Fruit fly (Drosophila melanogaster) whole organism, embryonic: Measurements from ENCODE around the gene Megf8.

Experiments used
- Atf6 ChIP-seq: fragments of 200-800 bp; sonication (Bioruptor generic); IDR thresholded peaks from 2 replicates; pipeline ENCODE4 v1.3.6; 2022; ENCODE audit warnings: missing biosample characterization, missing genetic modification characterization
- Bdp1 ChIP-seq: fragments of 200-800 bp; sonication (Bioruptor generic); optimal IDR thresholded peaks from 3 replicates; lab custom pipeline; 2016; ENCODE audit warnings: missing biosample characterization, missing genetic modification characterization
- CG10654 ChIP-seq: fragments of 200-800 bp; sonication (Bioruptor generic); optimal IDR thresholded peaks from 2 replicates; lab custom pipeline; 2016; ENCODE audit warnings: missing biosample characterization, missing genetic modification characterization
- CG12744 ChIP-seq: fragments of 200-800 bp; sonication (Bioruptor generic); optimal IDR thresholded peaks from 2 replicates; lab custom pipeline; 2016; ENCODE audit warnings: missing biosample characterization, missing genetic modification characterization
- CG14860 ChIP-seq: fragments of 200-800 bp; sonication (Bioruptor generic); IDR thresholded peaks from 3 replicates; pipeline ENCODE4 v1.3.6; 2022; ENCODE audit warnings: missing biosample characterization, missing genetic modification characterization; ENCODE audit not compliant: partially characterized antibody
- CG17359 ChIP-seq: fragments of 200-800 bp; sonication (Bioruptor generic); optimal IDR thresholded peaks from 3 replicates; lab custom pipeline; 2018; ENCODE audit warnings: missing biosample characterization, mild to moderate bottlenecking, missing genetic modification characterization, moderate library complexity
- CG30431 ChIP-seq: fragments of 200-800 bp; sonication (Bioruptor generic); optimal IDR thresholded peaks from 2 replicates; lab custom pipeline; 2017; ENCODE audit warnings: missing biosample characterization, missing genetic modification characterization
- CG3281 ChIP-seq: fragments of 200-800 bp; sonication (Bioruptor generic); optimal IDR thresholded peaks from 3 replicates; lab custom pipeline; 2017; ENCODE audit warnings: missing biosample characterization, mild to moderate bottlenecking, missing genetic modification characterization
- CG3726 ChIP-seq: fragments of 200-800 bp; sonication (Bioruptor generic); IDR thresholded peaks from 3 replicates; pipeline ENCODE4, ENCODE4 v1.3.6; 2022; ENCODE audit warnings: missing biosample characterization, missing genetic modification characterization
- CG3995 ChIP-seq: fragments of 200-800 bp; sonication (Bioruptor generic); optimal IDR thresholded peaks from 3 replicates; lab custom pipeline; 2016; ENCODE audit warnings: missing biosample characterization, missing genetic modification characterization
- CG4328 ChIP-seq: fragments of 200-800 bp; sonication (Bioruptor generic); optimal IDR thresholded peaks from 3 replicates; lab custom pipeline; 2017; ENCODE audit warnings: missing biosample characterization, missing genetic modification reagents, missing genetic modification characterization
- CG4424 ChIP-seq: fragments of 200-800 bp; sonication (Bioruptor generic); optimal IDR thresholded peaks from 3 replicates; lab custom pipeline; 2016; ENCODE audit warnings: missing biosample characterization, missing genetic modification characterization
- CG6765 ChIP-seq: fragments of 200-800 bp; sonication (Bioruptor generic); optimal IDR thresholded peaks from 3 replicates; lab custom pipeline; 2017; ENCODE audit warnings: missing biosample characterization, mild to moderate bottlenecking, missing genetic modification characterization
- CG7745 ChIP-seq: fragments of 200-800 bp; sonication (Bioruptor generic); optimal IDR thresholded peaks from 2 replicates; lab custom pipeline; 2018; ENCODE audit warnings: missing biosample characterization, mild to moderate bottlenecking, missing genetic modification characterization, moderate library complexity
- CG8765 ChIP-seq: fragments of 200-800 bp; sonication (Bioruptor generic); IDR thresholded peaks from 2 replicates; pipeline ENCODE4 v1.3.6; 2022; ENCODE audit warnings: missing biosample characterization, missing genetic modification characterization
- CG8924 ChIP-seq: fragments of 200-800 bp; optimal IDR thresholded peaks from 3 replicates; lab custom pipeline; 2019; ENCODE audit warnings: missing biosample characterization, mild to moderate bottlenecking, missing genetic modification characterization, moderate library complexity
- D19B ChIP-seq: fragments of 200-800 bp; sonication (Bioruptor generic); optimal IDR thresholded peaks from 2 replicates; lab custom pipeline; 2017; ENCODE audit warnings: missing biosample characterization, mild to moderate bottlenecking, missing genetic modification characterization
- Dfd ChIP-seq, 2 experiments: fragments of >200 bp; optimal IDR thresholded peaks; 2 replicates each; lab custom pipeline; 2017; ENCODE audit warnings: missing biosample characterization in 2 of 2, missing genetic modification characterization in 2 of 2
- Dll ChIP-seq: fragments of 200-800 bp; sonication (Bioruptor generic); IDR thresholded peaks from 4 replicates; pipeline ENCODE4 v1.3.6; 2022; ENCODE audit warnings: missing biosample characterization, missing genetic modification characterization; ENCODE audit not compliant: partially characterized antibody
- GATAe ChIP-seq: fragments of 200-800 bp; sonication (Bioruptor generic); conservative IDR thresholded peaks from 2 replicates; pipeline ENCODE4 v1.3.6; 2022; ENCODE audit warnings: missing biosample characterization, missing genetic modification characterization
- Lim3 ChIP-seq: fragments of 200-800 bp; sonication (Bioruptor generic); IDR thresholded peaks from 2 replicates; pipeline ENCODE4 v1.3.6; 2022; ENCODE audit warnings: missing biosample characterization, missing genetic modification characterization
- Max ChIP-seq: fragments of 200-800 bp; sonication (Bioruptor generic); optimal IDR thresholded peaks from 2 replicates; lab custom pipeline; 2016; ENCODE audit warnings: missing biosample characterization, mild to moderate bottlenecking, missing genetic modification characterization
- NK7.1 ChIP-seq: fragments of 200-800 bp; sonication (Bioruptor generic); optimal IDR thresholded peaks from 3 replicates; lab custom pipeline; 2016; ENCODE audit warnings: missing biosample characterization, missing genetic modification characterization
- NfI ChIP-seq: fragments of 200-800 bp; sonication (Bioruptor generic); optimal IDR thresholded peaks from 3 replicates; lab custom pipeline; 2018; ENCODE audit warnings: missing biosample characterization, mild to moderate bottlenecking, missing genetic modification characterization, moderate library complexity
- Ravus ChIP-seq: fragments of 200-800 bp; sonication (Bioruptor generic); IDR thresholded peaks from 2 replicates; pipeline ENCODE4 v1.3.6; 2022; ENCODE audit warnings: missing biosample characterization, missing genetic modification characterization
- Trl ChIP-seq, 3 experiments: fragments of >200 bp in 2 of 3; fragments of 200-800 bp in 1 of 3; sonication (Bioruptor generic) in 1 of 3; optimal IDR thresholded peaks; 2 replicates in 1 of 3; 3 replicates in 2 of 3; lab custom pipeline; 2016 to 2017; ENCODE audit warnings: missing biosample characterization in 1 of 3, missing genetic modification characterization in 1 of 3
- YL-1 ChIP-seq: fragments of 200-800 bp; sonication (Bioruptor generic); optimal IDR thresholded peaks from 3 replicates; lab custom pipeline; 2017; ENCODE audit warnings: missing biosample characterization, mild to moderate bottlenecking, missing genetic modification characterization
- al ChIP-seq: fragments of 200-800 bp; sonication (Bioruptor generic); IDR thresholded peaks from 2 replicates; pipeline ENCODE4 v1.3.6; 2022; ENCODE audit warnings: missing biosample characterization, missing genetic modification characterization
- bowl ChIP-seq: fragments of 200-800 bp; sonication (Bioruptor generic); IDR thresholded peaks from 2 replicates; pipeline ENCODE4 v1.3.6; 2022; ENCODE audit warnings: missing biosample characterization, missing genetic modification characterization
- bsh ChIP-seq, 2 experiments: fragments of 200-800 bp; sonication (Bioruptor generic); optimal IDR thresholded peaks; 2 replicates each; lab custom pipeline; 2017 to 2018; ENCODE audit warnings: mild to moderate bottlenecking in 2 of 2, missing biosample characterization in 2 of 2, missing genetic modification characterization in 2 of 2, moderate library complexity in 1 of 2
- cad ChIP-seq: fragments of >200 bp; optimal IDR thresholded peaks from 2 replicates; lab custom pipeline; 2017; ENCODE audit warnings: missing biosample characterization, missing genetic modification characterization
- chm ChIP-seq: fragments of 200-800 bp; sonication (Bioruptor generic); IDR thresholded peaks from 2 replicates; pipeline ENCODE4 v1.3.6; 2022; ENCODE audit warnings: missing biosample characterization, missing genetic modification characterization
- dm ChIP-seq: fragments of 200-800 bp; sonication (Bioruptor generic); optimal IDR thresholded peaks from 3 replicates; lab custom pipeline; 2016; ENCODE audit warnings: missing biosample characterization, missing genetic modification characterization
- eve ChIP-seq, 2 experiments: fragments of >200 bp; optimal IDR thresholded peaks; 2 replicates each; lab custom pipeline; 2017; ENCODE audit warnings: missing biosample characterization in 2 of 2, missing genetic modification characterization in 2 of 2
- hth ChIP-seq: fragments of >200 bp; optimal IDR thresholded peaks from 2 replicates; lab custom pipeline; 2017; ENCODE audit warnings: inconsistent platforms
- kah ChIP-seq: fragments of 200-800 bp; sonication (Bioruptor generic); optimal IDR thresholded peaks from 2 replicates; lab custom pipeline; 2018; ENCODE audit warnings: missing biosample characterization, mild to moderate bottlenecking, missing genetic modification characterization
- pan ChIP-seq, 4 experiments: fragments of >200 bp in 3 of 4; fragments of 200-800 bp in 1 of 4; sonication (Bioruptor generic) in 1 of 4; optimal IDR thresholded peaks in 3 of 4; IDR thresholded peaks in 1 of 4; 2 replicates each; pipeline versions ENCODE4 v1.3.6 to Lab custom; 2017 to 2022; ENCODE audit warnings: missing biosample characterization in 2 of 4, missing genetic modification characterization in 2 of 4, mixed read lengths in 1 of 4
- phol ChIP-seq: fragments of 200-800 bp; sonication (Bioruptor generic); optimal IDR thresholded peaks from 3 replicates; lab custom pipeline; 2018; ENCODE audit warnings: missing biosample characterization, mild to moderate bottlenecking, missing genetic modification characterization, moderate library complexity
- rib ChIP-seq: fragments of 200-800 bp; sonication (Bioruptor generic); IDR thresholded peaks from 2 replicates; pipeline ENCODE4 v1.3.6; 2022; ENCODE audit warnings: missing biosample characterization, missing genetic modification characterization
- run ChIP-seq: fragments of 200-800 bp; sonication (Bioruptor generic); optimal IDR thresholded peaks from 3 replicates; lab custom pipeline; 2018; ENCODE audit warnings: missing biosample characterization, mild to moderate bottlenecking, missing genetic modification characterization
- sna ChIP-seq: fragments of 200-800 bp; sonication (Bioruptor generic); IDR thresholded peaks from 2 replicates; pipeline ENCODE4 v1.3.6; 2022; ENCODE audit warnings: missing biosample characterization, missing genetic modification characterization; ENCODE audit not compliant: partially characterized antibody
- ssp ChIP-seq: fragments of 200-800 bp; sonication (Bioruptor generic); IDR thresholded peaks from 2 replicates; pipeline ENCODE4 v1.3.6; 2022; ENCODE audit warnings: missing biosample characterization, missing genetic modification characterization
- stwl ChIP-seq: fragments of 200-800 bp; sonication (Bioruptor generic); optimal IDR thresholded peaks from 3 replicates; lab custom pipeline; 2018; ENCODE audit warnings: missing biosample characterization, mild to moderate bottlenecking, missing genetic modification characterization, moderate library complexity
- tin ChIP-seq: fragments of 200-800 bp; sonication (Bioruptor generic); optimal IDR thresholded peaks from 3 replicates; lab custom pipeline; 2016; ENCODE audit warnings: missing biosample characterization, missing genetic modification characterization
- tll ChIP-seq, 2 experiments: fragments of 200-800 bp in 1 of 2; fragments of >200 bp in 1 of 2; sonication (Bioruptor generic) in 1 of 2; optimal IDR thresholded peaks; 2 replicates each; lab custom pipeline; 2017 to 2019; ENCODE audit warnings: missing biosample characterization in 2 of 2, missing genetic modification characterization in 2 of 2, mild to moderate bottlenecking in 1 of 2, moderate library complexity in 1 of 2
- ttk ChIP-seq: fragments of 200-800 bp; sonication (Bioruptor generic); IDR thresholded peaks from 2 replicates; pipeline ENCODE4 v2.1.2; 2022; ENCODE audit warnings: missing biosample characterization, missing genetic modification characterization
- wor ChIP-seq: fragments of 200-800 bp; sonication (Bioruptor generic); IDR thresholded peaks from 2 replicates; pipeline ENCODE4 v1.3.6; 2022; ENCODE audit warnings: missing biosample characterization, missing genetic modification characterization

Gene Megf8

DNA sequence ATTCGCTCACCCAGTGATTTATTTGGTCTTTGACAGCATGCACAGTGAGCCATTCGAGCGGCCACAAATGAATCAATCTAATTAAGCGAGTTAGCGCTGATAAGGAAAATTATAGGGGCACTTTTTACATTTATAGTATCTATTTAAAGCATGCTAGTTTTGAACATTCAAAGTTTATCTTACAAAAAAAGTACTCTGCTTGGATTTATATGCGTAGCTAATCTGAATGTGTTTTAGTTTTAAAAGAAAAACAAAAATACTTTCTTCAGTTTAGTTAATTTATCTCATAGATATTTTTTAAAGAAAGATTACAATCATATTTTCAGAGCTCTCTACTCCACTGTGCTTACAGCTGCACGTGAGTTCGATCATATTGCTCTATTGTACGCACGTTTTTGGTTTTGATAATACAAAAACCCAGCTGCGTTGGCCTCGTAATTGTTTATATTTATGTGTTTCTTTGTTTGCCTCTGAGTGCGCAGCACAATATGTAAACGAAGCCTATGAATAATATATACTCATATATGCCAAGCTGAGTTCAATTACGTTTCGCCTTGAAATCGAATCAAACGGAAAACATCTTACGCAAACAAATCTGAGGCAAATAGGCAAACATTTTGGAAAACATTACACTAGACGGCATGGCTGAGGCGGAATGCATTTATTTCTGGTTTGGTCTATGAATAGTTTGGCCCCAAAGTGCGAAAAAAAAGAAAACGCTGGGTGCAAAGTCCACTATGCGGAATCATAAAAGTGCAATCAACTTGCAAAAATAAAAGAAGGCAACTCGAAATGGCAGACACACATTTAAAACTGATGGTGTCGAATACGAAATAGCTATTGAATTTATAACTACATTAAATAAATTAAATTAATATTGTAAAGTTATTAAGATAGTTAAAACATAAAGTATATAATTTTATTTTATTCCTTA is 41.3 kb upstream of the Megf8 start (continued):
- TF ChIP-seq YL-1 (GFP tag; lab: Kevin White, UChicago) (peak; percentile 61), D19B (GFP tag; lab: Kevin White, UChicago) (peak; percentile 77), Dfd (GFP tag; optimal IDR thresholded peaks at IDR 0.05; lab: Kevin White, UChicago) (no peak), Ravus (GFP tag; lab: Robert Waterston, UW) (peak; percentile 65), CG30431 (peak; percentile 78), chm (peak; percentile 78; the same call in 1 of the 2 replicates), NfI (GFP tag; lab: Kevin White, UChicago) (peak; percentile 88), GATAe (GFP tag; lab: Robert Waterston, UW) (peak; percentile 70), ssp (GFP tag; lab: Robert Waterston, UW) (peak; percentile 73), al (GFP tag; lab: Robert Waterston, UW) (peak; percentile 74; the same call in 1 of the 2 replicates), CG8765 (GFP tag; lab: Robert Waterston, UW) (no peak), Trl (optimal IDR thresholded peaks at IDR 0.05; lab: Kevin White, UChicago) (no peak), Trl (GFP tag; optimal IDR thresholded peaks at IDR 0.05; lab: Kevin White, UChicago) (peak; percentile 11), ttk (GFP tag; lab: Robert Waterston, UW) (peak; percentile 80), Max (GFP tag; lab: Kevin White, UChicago) (peak; percentile 87), CG3281 (GFP tag; lab: Kevin White, UChicago) (peak; percentile 91), CG4424 (GFP tag; lab: Kevin White, UChicago) (peak; percentile 93), pan (optimal IDR thresholded peaks at IDR 0.05; lab: Kevin White, UChicago) (no peak), pan (GFP tag; optimal IDR thresholded peaks at IDR 0.05 in 1 of 2, IDR thresholded peaks at IDR 0.05 in 1 of 2) (peak in 1 of 2 experiments; percentile 87), run (tag; lab: Kevin White, UChicago) (peak; percentile 80), CG10654 (peak; percentile 73), CG6765 (GFP tag; lab: Kevin White, UChicago) (peak; percentile 81), bsh (GFP tag; optimal IDR thresholded peaks at IDR 0.05; lab: Kevin White, UChicago) (peak; percentile 82 to 84), stwl (tag; lab: Kevin White, UChicago) (no peak), bowl (GFP tag; lab: Robert Waterston, UW) (no peak), hth (lab: Kevin White, UChicago) (no peak), Lim3 (0 out of 2 replicates have a peak, but pooled peaks have one; percentile 41), CG4328 (GFP tag; lab: Kevin White, UChicago) (peak; percentile 84), Dll (GFP tag; lab: Robert Waterston, UW) (no peak), CG14860 (GFP tag; lab: Robert Waterston, UW) (no peak), phol (tag; lab: Kevin White, UChicago) (peak; percentile 90), sna (no peak), rib (0 out of 2 replicates have a peak, but pooled peaks have one; percentile 28), cad (GFP tag; lab: Kevin White, UChicago) (no peak), CG8924 (tag; lab: Kevin White, UChicago) (peak; percentile 93), Atf6 (GFP tag; lab: Robert Waterston, UW) (peak; percentile 88), dm (GFP tag; lab: Kevin White, UChicago) (peak; percentile 65), CG12744 (GFP tag; lab: Kevin White, UChicago) (peak; percentile 72), kah (GFP tag; lab: Kevin White, UChicago) (peak; percentile 76), CG3995 (peak; percentile 30), tin (GFP tag; lab: Kevin White, UChicago) (peak; percentile 89), CG3726 (GFP tag; lab: Robert Waterston, UW) (peak; percentile 68; the same call in 1 of the 3 replicates), eve (GFP tag; optimal IDR thresholded peaks at IDR 0.05; lab: Kevin White, UChicago) (peak in 1 of 2 experiments; percentile 94), NK7.1 (GFP tag; lab: Kevin White, UChicago) (peak; percentile 65), tll (GFP tag; optimal IDR thresholded peaks at IDR 0.05; lab: Kevin White, UChicago) (no peak), Bdp1 (peak; percentile 81), CG17359 (tag; lab: Kevin White, UChicago) (peak; percentile 78), CG7745 (tag; lab: Kevin White, UChicago) (no peak), wor (peak; percentile 65)
